Worm (Caenorhabditis elegans) whole organism, late embryonic: ENCODE measurements around the gene C01G10.1.

Experiments used
- C08G9.2 ChIP-seq: sonication (generic microtip); optimal IDR thresholded peaks from 2 replicates; lab custom pipeline; 2016; ENCODE audit warnings: mild to moderate bottlenecking, missing genetic modification characterization, moderate library complexity, missing compliant biosample characterization
- F13H6.1 ChIP-seq: sonication (generic microtip); optimal IDR thresholded peaks from 2 replicates; lab custom pipeline; 2016; ENCODE audit warnings: missing genetic modification characterization, missing compliant biosample characterization
- K02D7.2 ChIP-seq: sonication (generic microtip); optimal IDR thresholded peaks from 2 replicates; lab custom pipeline; 2017; ENCODE audit warnings: mild to moderate bottlenecking, missing genetic modification characterization, missing compliant biosample characterization
- K09A11.1 ChIP-seq: sonication (generic microtip); optimal IDR thresholded peaks from 2 replicates; lab custom pipeline; 2017; ENCODE audit warnings: antibody characterized with exemption, mild to moderate bottlenecking, missing genetic modification characterization, missing compliant biosample characterization; ENCODE audit not compliant: insufficient read depth
- T23F11.4 ChIP-seq: fragments of 200-800 bp; sonication (Bioruptor generic); optimal IDR thresholded peaks from 2 replicates; lab custom pipeline; 2018; ENCODE audit warnings: mild to moderate bottlenecking, missing genetic modification characterization, missing compliant biosample characterization
- Y22D7AL.16 ChIP-seq: sonication (generic microtip); optimal IDR thresholded peaks from 2 replicates; lab custom pipeline; 2016; ENCODE audit warnings: missing genetic modification characterization, missing compliant biosample characterization
- ceh-14 ChIP-seq: sonication (generic microtip); optimal IDR thresholded peaks from 2 replicates; lab custom pipeline; 2016; ENCODE audit warnings: missing genotype, missing genetic modification characterization, missing compliant biosample characterization
- ceh-18 ChIP-seq: sonication (generic microtip); optimal IDR thresholded peaks from 2 replicates; lab custom pipeline; 2016; ENCODE audit warnings: missing genetic modification characterization, missing compliant biosample characterization
- ceh-19 ChIP-seq: fragments of 200-800 bp; sonication (Bioruptor generic); optimal IDR thresholded peaks from 2 replicates; lab custom pipeline; 2018; ENCODE audit warnings: mild to moderate bottlenecking, missing genetic modification characterization, missing compliant biosample characterization
- ceh-2 ChIP-seq: sonication (generic microtip); optimal IDR thresholded peaks from 2 replicates; lab custom pipeline; 2016; ENCODE audit warnings: missing genotype, missing genetic modification characterization, missing compliant biosample characterization
- ceh-22 ChIP-seq: sonication (generic microtip); optimal IDR thresholded peaks from 2 replicates; lab custom pipeline; 2017; ENCODE audit warnings: missing biosample characterization, missing genetic modification characterization
- ceh-24 ChIP-seq: sonication (generic microtip); optimal IDR thresholded peaks from 2 replicates; lab custom pipeline; 2016; ENCODE audit warnings: mild to moderate bottlenecking, missing genetic modification characterization, missing compliant biosample characterization
- ceh-30 ChIP-seq: fragments of 150-350 bp; optimal IDR thresholded peaks from 2 replicates; lab custom pipeline; 2014; ENCODE audit warnings: missing biosample characterization, missing genetic modification characterization
- ceh-31 ChIP-seq: sonication (generic microtip); optimal IDR thresholded peaks from 2 replicates; lab custom pipeline; 2016; ENCODE audit warnings: missing genetic modification characterization, missing compliant biosample characterization
- che-1 ChIP-seq: sonication (generic microtip); optimal IDR thresholded peaks from 2 replicates; lab custom pipeline; 2016; ENCODE audit warnings: mild to moderate bottlenecking, missing genetic modification characterization, missing compliant biosample characterization
- dmd-4 ChIP-seq: sonication (generic microtip); optimal IDR thresholded peaks from 2 replicates; lab custom pipeline; 2016; ENCODE audit warnings: borderline replicate concordance, missing genetic modification characterization, missing compliant biosample characterization
- dve-1 ChIP-seq: sonication (generic microtip); optimal IDR thresholded peaks from 2 replicates; lab custom pipeline; 2017; ENCODE audit warnings: antibody characterized with exemption, mild to moderate bottlenecking, missing genetic modification characterization, missing compliant biosample characterization
- elt-2 ChIP-seq: sonication (generic microtip); optimal IDR thresholded peaks from 2 replicates; lab custom pipeline; 2016; ENCODE audit warnings: missing genetic modification reagents, missing genetic modification characterization, missing compliant biosample characterization
- elt-4 ChIP-seq: sonication (generic microtip); optimal IDR thresholded peaks from 2 replicates; lab custom pipeline; 2016; ENCODE audit warnings: missing genetic modification characterization, missing compliant biosample characterization
- ets-4 ChIP-seq: sonication (generic microtip); optimal IDR thresholded peaks from 2 replicates; lab custom pipeline; 2016; ENCODE audit warnings: missing genetic modification characterization, missing compliant biosample characterization
- eyg-1 ChIP-seq: sonication (generic microtip); optimal IDR thresholded peaks from 2 replicates; lab custom pipeline; 2016; ENCODE audit warnings: missing genotype, missing genetic modification characterization, missing compliant biosample characterization
- fax-1 ChIP-seq: sonication (generic microtip); optimal IDR thresholded peaks from 2 replicates; lab custom pipeline; 2016; ENCODE audit warnings: missing genotype, missing genetic modification characterization, missing compliant biosample characterization
- fkh-10 ChIP-seq: fragments of 150-350 bp; optimal IDR thresholded peaks from 2 replicates; lab custom pipeline; 2014; ENCODE audit warnings: missing biosample characterization, missing genetic modification reagents, missing genetic modification characterization
- fkh-6 ChIP-seq: sonication (generic microtip); optimal IDR thresholded peaks from 2 replicates; lab custom pipeline; 2016; ENCODE audit warnings: missing genetic modification characterization, missing compliant biosample characterization
- hlh-13 ChIP-seq: fragments of 200-800 bp; sonication (Bioruptor generic); optimal IDR thresholded peaks from 2 replicates; lab custom pipeline; 2018; ENCODE audit warnings: mild to moderate bottlenecking, missing genetic modification characterization, missing compliant biosample characterization
- hlh-15 ChIP-seq: sonication (generic microtip); optimal IDR thresholded peaks from 2 replicates; lab custom pipeline; 2016; ENCODE audit warnings: missing genetic modification characterization, missing compliant biosample characterization
- hlh-6 ChIP-seq: sonication (generic microtip); optimal IDR thresholded peaks from 2 replicates; lab custom pipeline; 2016; ENCODE audit warnings: missing genotype, missing genetic modification characterization, missing compliant biosample characterization
- lim-6 ChIP-seq: sonication (generic microtip); optimal IDR thresholded peaks from 2 replicates; lab custom pipeline; 2016; ENCODE audit warnings: missing genetic modification characterization, missing compliant biosample characterization
- lin-11 ChIP-seq: fragments of 200-800 bp; sonication (Bioruptor generic); optimal IDR thresholded peaks from 2 replicates; lab custom pipeline; 2018; ENCODE audit warnings: mild to moderate bottlenecking, missing genetic modification characterization, missing compliant biosample characterization
- madf-2 ChIP-seq: sonication (generic microtip); optimal IDR thresholded peaks from 2 replicates; lab custom pipeline; 2017; ENCODE audit warnings: missing genetic modification characterization, missing compliant biosample characterization
- nfya-1 ChIP-seq: sonication (generic microtip); optimal IDR thresholded peaks from 2 replicates; lab custom pipeline; 2017; ENCODE audit warnings: missing genetic modification characterization, mild to moderate bottlenecking, missing compliant biosample characterization, antibody characterized with exemption, moderate library complexity
- nhr-11 ChIP-seq: fragments of 150-350 bp; optimal IDR thresholded peaks from 2 replicates; lab custom pipeline; 2014; ENCODE audit warnings: missing biosample characterization, missing genetic modification characterization
- npax-4 ChIP-seq: sonication (generic microtip); optimal IDR thresholded peaks from 2 replicates; lab custom pipeline; 2016; ENCODE audit warnings: missing genetic modification characterization, missing compliant biosample characterization
- odd-2 ChIP-seq: sonication (generic microtip); optimal IDR thresholded peaks from 2 replicates; lab custom pipeline; 2017; ENCODE audit warnings: antibody characterized with exemption, mild to moderate bottlenecking, missing genetic modification characterization, missing compliant biosample characterization
- pag-3 ChIP-seq: sonication (generic microtip); optimal IDR thresholded peaks from 2 replicates; lab custom pipeline; 2016; ENCODE audit warnings: missing compliant biosample characterization, missing genetic modification characterization, borderline replicate concordance
- pha-4 ChIP-seq: fragments of 150-350 bp; optimal IDR thresholded peaks from 2 replicates; lab custom pipeline; 2018; ENCODE audit warnings: missing biosample characterization, missing genetic modification reagents, missing genetic modification characterization
- pros-1 ChIP-seq: fragments of 150-350 bp; optimal IDR thresholded peaks from 2 replicates; lab custom pipeline; 2014; ENCODE audit warnings: missing biosample characterization, missing genetic modification reagents, missing genetic modification characterization
- ref-2 ChIP-seq: sonication (generic microtip); optimal IDR thresholded peaks from 2 replicates; lab custom pipeline; 2016; ENCODE audit warnings: missing genetic modification characterization, missing compliant biosample characterization
- rnt-1 ChIP-seq: sonication (generic microtip); optimal IDR thresholded peaks from 2 replicates; lab custom pipeline; 2016; ENCODE audit warnings: missing genetic modification characterization, missing compliant biosample characterization
- sdc-2 ChIP-seq: sonication (generic microtip); optimal IDR thresholded peaks from 2 replicates; lab custom pipeline; 2016; ENCODE audit warnings: missing genotype, missing genetic modification characterization, missing compliant biosample characterization
- sox-2 ChIP-seq: fragments of 200-800 bp; sonication (Bioruptor generic); IDR thresholded peaks from 2 replicates; pipeline ENCODE4 v1.3.6; 2022; ENCODE audit warnings: missing genetic modification reagents, missing genetic modification characterization, missing compliant biosample characterization
- sox-4 ChIP-seq: sonication (generic microtip); optimal IDR thresholded peaks from 2 replicates; lab custom pipeline; 2017; ENCODE audit warnings: mild to moderate bottlenecking, missing genetic modification characterization, inconsistent platforms, missing compliant biosample characterization
- syd-9 ChIP-seq: sonication (generic microtip); optimal IDR thresholded peaks from 2 replicates; lab custom pipeline; 2016; ENCODE audit warnings: mild to moderate bottlenecking, missing genetic modification characterization, moderate library complexity, missing compliant biosample characterization
- tbx-2 ChIP-seq: sonication (generic microtip); optimal IDR thresholded peaks from 2 replicates; lab custom pipeline; 2016; ENCODE audit warnings: missing genetic modification characterization, missing compliant biosample characterization
- tbx-7 ChIP-seq: sonication (generic microtip); optimal IDR thresholded peaks from 2 replicates; lab custom pipeline; 2016; ENCODE audit warnings: missing genotype, missing genetic modification characterization, missing compliant biosample characterization
- ttx-3 ChIP-seq: sonication (generic microtip); optimal IDR thresholded peaks from 2 replicates; lab custom pipeline; 2016; ENCODE audit warnings: missing genetic modification reagents, missing genetic modification characterization, missing compliant biosample characterization
- unc-3 ChIP-seq, 2 experiments: fragments of 200-800 bp in 1 of 2; sonication (Bioruptor generic) in 1 of 2; sonication (generic microtip) in 1 of 2; conservative IDR thresholded peaks in 1 of 2; optimal IDR thresholded peaks in 1 of 2; 2 replicates each; pipeline versions ENCODE4 v1.3.6 to Lab custom; 2016 to 2022; ENCODE audit warnings: missing compliant biosample characterization in 2 of 2, missing genetic modification characterization in 2 of 2, missing genetic modification reagents in 1 of 2
- unc-86 ChIP-seq: sonication (generic microtip); optimal IDR thresholded peaks from 2 replicates; lab custom pipeline; 2016; ENCODE audit warnings: missing genetic modification characterization, missing compliant biosample characterization
- zip-5 ChIP-seq: sonication (generic microtip); optimal IDR thresholded peaks from 2 replicates; lab custom pipeline; 2016; ENCODE audit warnings: missing genetic modification characterization, missing compliant biosample characterization
- ztf-16 ChIP-seq: sonication (generic microtip); optimal IDR thresholded peaks from 2 replicates; lab custom pipeline; 2017; ENCODE audit warnings: missing genetic modification characterization, missing compliant biosample characterization

Gene C01G10.1

ce11 chrV:15083659-15084058, 15.9 kb upstream of the C01G10.1 start:
- TF ChIP-seq dmd-4 (tag; lab: Kevin White, UChicago), result no peak
- no peak for TF ChIP-seq pha-4 (tag; lab: Kevin White, UChicago)
- no peak for TF ChIP-seq rnt-1 (tag; lab: Kevin White, UChicago)
- TF ChIP-seq ceh-22 (tag; lab: Kevin White, UChicago), result no peak
- TF ChIP-seq dve-1 (tag; lab: Kevin White, UChicago), result no peak
- TF ChIP-seq elt-2, result no peak
- TF ChIP-seq fkh-10 (GFP tag; lab: Kevin White, UChicago), result no peak
- no peak for TF ChIP-seq fax-1 (tag; lab: Kevin White, UChicago)
- no peak for TF ChIP-seq nfya-1 (tag; lab: Kevin White, UChicago)
- no peak for TF ChIP-seq tbx-7 (tag; lab: Kevin White, UChicago)
- TF ChIP-seq pag-3, result no peak
- TF ChIP-seq ceh-24 (tag; lab: Kevin White, UChicago), result no peak
- no peak for TF ChIP-seq nhr-11 (tag; lab: Kevin White, UChicago)
- no peak for TF ChIP-seq odd-2 (tag; lab: Kevin White, UChicago)
- TF ChIP-seq K09A11.1, result no peak
- no peak for TF ChIP-seq ets-4 (tag; lab: Kevin White, UChicago)

DNA sequence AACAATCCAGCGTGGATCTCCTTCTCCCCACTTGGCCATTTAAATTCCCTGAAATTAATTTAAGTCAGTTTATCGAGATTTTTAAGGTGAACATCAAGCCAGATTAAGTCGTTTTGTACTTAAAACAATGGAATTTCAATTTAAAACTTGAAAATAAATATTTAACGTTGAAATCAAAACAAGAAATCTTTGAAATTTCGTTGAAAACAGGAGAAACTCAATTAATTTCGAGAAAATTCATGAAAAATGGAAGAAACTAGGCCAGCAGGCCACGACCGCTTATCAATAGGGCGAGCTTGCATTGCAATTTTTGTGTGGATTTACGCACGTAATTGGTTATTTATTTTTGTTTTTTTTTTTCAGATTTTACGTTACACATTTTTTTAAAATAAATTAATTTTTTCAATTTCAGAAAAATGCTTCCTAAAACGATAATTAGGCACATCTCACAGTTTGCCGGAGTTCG, 14.2 kb upstream of the C01G10.1 start, which contains the start of the genes ahsa-1 and C01G10.7:
Gene ahsa-1, minus strand, starts transcription at position 51 of the 466 bp plus-strand sequence.
Gene C01G10.7, plus strand, starts transcription at position 413 of the 466 bp plus-strand sequence.
- TF ChIP-seq ceh-14 (tag; lab: Kevin White, UChicago) (peak; percentile 94), rnt-1 (tag; lab: Kevin White, UChicago) (peak; percentile 80), C08G9.2 (peak; percentile 94), sox-4 (no peak), hlh-15 (tag; lab: Kevin White, UChicago) (no peak), fkh-10 (GFP tag; lab: Kevin White, UChicago) (no peak), che-1 (tag; lab: Kevin White, UChicago) (no peak), npax-4 (tag; lab: Kevin White, UChicago) (no peak), pros-1 (tag; lab: Kevin White, UChicago) (no peak), elt-2 (peak; percentile 76), ceh-22 (tag; lab: Kevin White, UChicago) (no peak), zip-5 (tag; lab: Kevin White, UChicago) (peak; percentile 76), hlh-13 (GFP tag; lab: Kevin White, UChicago) (peak; percentile 28), sox-2 (GFP tag; lab: Robert Waterston, UW) (no peak), F13H6.1 (tag; lab: Kevin White, UChicago) (peak; percentile 77), lim-6 (tag; lab: Kevin White, UChicago) (peak; percentile 89), dmd-4 (tag; lab: Kevin White, UChicago) (no peak), Y22D7AL.16 (no peak), hlh-6 (peak; percentile 15), dve-1 (tag; lab: Kevin White, UChicago) (peak; percentile 18), syd-9 (tag; lab: Kevin White, UChicago) (peak; percentile 10), ceh-30 (tag; lab: Kevin White, UChicago) (peak; percentile 67), K02D7.2 (tag; lab: Kevin White, UChicago) (no peak), unc-3 (GFP tag; conservative IDR thresholded peaks at IDR 0.05; lab: Robert Waterston, UW) (peak; percentile 40; the same call in 1 of the 2 replicates), unc-3 (tag; optimal IDR thresholded peaks at IDR 0.05; lab: Kevin White, UChicago) (peak; percentile 0), ceh-2 (tag; lab: Kevin White, UChicago) (peak; percentile 97), eyg-1 (peak; percentile 66), ceh-31 (peak; percentile 98), ceh-19 (GFP tag; lab: Kevin White, UChicago) (peak; percentile 21), odd-2 (tag; lab: Kevin White, UChicago) (no peak), ref-2 (peak; percentile 84), madf-2 (tag; lab: Kevin White, UChicago) (peak; percentile 35), ceh-24 (tag; lab: Kevin White, UChicago) (no peak), elt-4 (tag; lab: Kevin White, UChicago) (no peak), unc-86 (tag; lab: Kevin White, UChicago) (peak; percentile 72), tbx-2 (tag; lab: Kevin White, UChicago) (peak; percentile 96), ztf-16 (tag; lab: Kevin White, UChicago) (peak; percentile 70), T23F11.4 (GFP tag; lab: Kevin White, UChicago) (no peak), lin-11 (tag; lab: Kevin White, UChicago) (no peak), sdc-2 (peak; percentile 51), ceh-18 (tag; lab: Kevin White, UChicago) (peak; percentile 81), fkh-6 (peak; percentile 62), ttx-3 (tag; lab: Kevin White, UChicago) (peak; percentile 63)
